Fruit fly (Drosophila melanogaster) whole organism, wandering third instar larva: Measurements from ENCODE around the gene kst.

Source experiments
- CG32264 ChIP-seq: fragments of 200-800 bp; sonication (Bioruptor generic); optimal IDR thresholded peaks from 2 replicates; lab custom pipeline; 2016; ENCODE audit warnings: missing biosample characterization, missing genetic modification characterization
- CrebA ChIP-seq: fragments of 200-800 bp; sonication (Bioruptor generic); optimal IDR thresholded peaks from 2 replicates; lab custom pipeline; 2016; ENCODE audit warnings: missing biosample characterization, mild to moderate bottlenecking, missing genetic modification characterization, borderline replicate concordance
- Dfd ChIP-seq: fragments of >200 bp; optimal IDR thresholded peaks from 2 replicates; lab custom pipeline; 2017; ENCODE audit warnings: missing biosample characterization, missing genetic modification characterization
- Dif ChIP-seq: fragments of 200-275, 200-300 bp; sonication (Bioruptor generic); optimal IDR thresholded peaks from 2 replicates; lab custom pipeline; 2018; ENCODE audit warnings: missing biosample characterization, missing genetic modification characterization; ENCODE audit not compliant: partially characterized antibody
- GATAd ChIP-seq: sonication (Bioruptor generic); optimal IDR thresholded peaks from 2 replicates; lab custom pipeline; 2016; ENCODE audit warnings: missing biosample characterization, missing genetic modification characterization
- HLH106 ChIP-seq: fragments of 200-800 bp; optimal IDR thresholded peaks from 3 replicates; lab custom pipeline; 2019; ENCODE audit warnings: missing biosample characterization, mild to moderate bottlenecking, missing genetic modification characterization, moderate library complexity
- Hnf4 ChIP-seq: fragments of 200-800 bp; sonication (Bioruptor generic); optimal IDR thresholded peaks from 2 replicates; lab custom pipeline; 2016; ENCODE audit warnings: missing biosample characterization, mild to moderate bottlenecking, missing genetic modification characterization
- Hr83 ChIP-seq: fragments of 200-300 bp; sonication (Bioruptor generic); optimal IDR thresholded peaks from 2 replicates; lab custom pipeline; 2016; ENCODE audit warnings: missing biosample characterization, mild to moderate bottlenecking, missing genetic modification characterization, moderate library complexity; ENCODE audit not compliant: poor library complexity, severe bottlenecking
- Mio ChIP-seq: sonication (Bioruptor generic); optimal IDR thresholded peaks from 2 replicates; lab custom pipeline; 2016; ENCODE audit warnings: missing biosample characterization, missing genetic modification characterization
- Myc ChIP-seq: fragments of >200 bp; optimal IDR thresholded peaks from 2 replicates; lab custom pipeline; 2017
- OdsH ChIP-seq: fragments of 200-800 bp; sonication (Bioruptor generic); optimal IDR thresholded peaks from 2 replicates; lab custom pipeline; 2016; ENCODE audit warnings: missing biosample characterization, mild to moderate bottlenecking, missing genetic modification characterization
- Rel ChIP-seq, 2 experiments: fragments of 200-800 bp; sonication (Bioruptor generic) in 1 of 2; optimal IDR thresholded peaks; 2 replicates in 1 of 2; 3 replicates in 1 of 2; lab custom pipeline; 2016 to 2019; ENCODE audit warnings: mild to moderate bottlenecking in 2 of 2, missing biosample characterization in 2 of 2, missing genetic modification characterization in 2 of 2, moderate library complexity in 1 of 2
- Sp1 ChIP-seq: fragments of 200-800 bp; sonication (Bioruptor generic); optimal IDR thresholded peaks from 3 replicates; lab custom pipeline; 2019; ENCODE audit warnings: missing biosample characterization, mild to moderate bottlenecking, missing genetic modification characterization, moderate library complexity
- Vsx2 ChIP-seq: fragments of 200-300, 225-300 bp; sonication (Bioruptor generic); optimal IDR thresholded peaks from 2 replicates; lab custom pipeline; 2018; ENCODE audit warnings: missing biosample characterization, missing genetic modification characterization; ENCODE audit not compliant: partially characterized antibody
- br ChIP-seq: fragments of 200-800 bp; sonication (Bioruptor generic); optimal IDR thresholded peaks from 2 replicates; lab custom pipeline; 2016; ENCODE audit warnings: missing biosample characterization, missing genetic modification characterization
- brk ChIP-seq: fragments of 200-800 bp; sonication (Bioruptor generic); optimal IDR thresholded peaks from 2 replicates; lab custom pipeline; 2016; ENCODE audit warnings: missing biosample characterization, mild to moderate bottlenecking, missing genetic modification characterization
- dl ChIP-seq, 2 experiments: fragments of 175-275, 200-275 bp in 1 of 2; fragments of 200-275 bp in 1 of 2; sonication (Bioruptor generic); optimal IDR thresholded peaks; lab custom pipeline; 2018; ENCODE audit warnings: mild to moderate bottlenecking in 2 of 2, missing biosample characterization in 2 of 2, missing genetic modification characterization in 2 of 2, moderate library complexity in 2 of 2; ENCODE audit not compliant: partially characterized antibody in 2 of 2, insufficient read depth in 1 of 2
- dmrt93B ChIP-seq: fragments of 200-800 bp; sonication (Bioruptor generic); optimal IDR thresholded peaks from 2 replicates; lab custom pipeline; 2018; ENCODE audit warnings: missing biosample characterization, mild to moderate bottlenecking, missing genetic modification characterization
- dsf ChIP-seq: sonication (Bioruptor generic); optimal IDR thresholded peaks from 2 replicates; lab custom pipeline; 2016; ENCODE audit warnings: missing biosample characterization, missing genetic modification characterization, borderline replicate concordance
- fru ChIP-seq: fragments of 200-800 bp; sonication (Bioruptor generic); optimal IDR thresholded peaks from 3 replicates; lab custom pipeline; 2016; ENCODE audit warnings: missing biosample characterization, mild to moderate bottlenecking, missing genetic modification characterization
- h ChIP-seq: fragments of 200-800 bp; sonication (Bioruptor generic); optimal IDR thresholded peaks from 3 replicates; lab custom pipeline; 2016; ENCODE audit warnings: missing biosample characterization, mild to moderate bottlenecking, missing genetic modification characterization
- jim ChIP-seq: fragments of 175-275, 200-325 bp; sonication (Bioruptor generic); optimal IDR thresholded peaks from 2 replicates; lab custom pipeline; 2016; ENCODE audit warnings: missing biosample characterization, mild to moderate bottlenecking, missing genetic modification characterization
- lola ChIP-seq: fragments of >200 bp; optimal IDR thresholded peaks from 2 replicates; lab custom pipeline; 2017; ENCODE audit warnings: missing biosample characterization, missing genetic modification characterization
- psq ChIP-seq: fragments of 200-800 bp; sonication (Bioruptor generic); optimal IDR thresholded peaks from 3 replicates; lab custom pipeline; 2017; ENCODE audit warnings: missing biosample characterization, mild to moderate bottlenecking, missing genetic modification characterization, moderate library complexity
- rgr ChIP-seq: fragments of 200-800 bp; sonication (Bioruptor generic); optimal IDR thresholded peaks from 3 replicates; lab custom pipeline; 2016; ENCODE audit warnings: missing biosample characterization, mild to moderate bottlenecking, missing genetic modification characterization
- sage ChIP-seq: fragments of 200-800 bp; sonication (Bioruptor generic); optimal IDR thresholded peaks from 2 replicates; lab custom pipeline; 2016; ENCODE audit warnings: missing biosample characterization, mild to moderate bottlenecking, missing genetic modification characterization
- tai ChIP-seq: sonication (Bioruptor generic); optimal IDR thresholded peaks from 2 replicates; lab custom pipeline; 2016; ENCODE audit warnings: missing biosample characterization, missing genetic modification characterization
- usp ChIP-seq: fragments of >200 bp; optimal IDR thresholded peaks from 2 replicates; lab custom pipeline; 2017; ENCODE audit warnings: missing biosample characterization, missing genetic modification characterization
- woc ChIP-seq: sonication (Bioruptor generic); optimal IDR thresholded peaks from 2 replicates; lab custom pipeline; 2016; ENCODE audit warnings: missing biosample characterization, mild to moderate bottlenecking, missing genetic modification characterization

Gene kst

DNA sequence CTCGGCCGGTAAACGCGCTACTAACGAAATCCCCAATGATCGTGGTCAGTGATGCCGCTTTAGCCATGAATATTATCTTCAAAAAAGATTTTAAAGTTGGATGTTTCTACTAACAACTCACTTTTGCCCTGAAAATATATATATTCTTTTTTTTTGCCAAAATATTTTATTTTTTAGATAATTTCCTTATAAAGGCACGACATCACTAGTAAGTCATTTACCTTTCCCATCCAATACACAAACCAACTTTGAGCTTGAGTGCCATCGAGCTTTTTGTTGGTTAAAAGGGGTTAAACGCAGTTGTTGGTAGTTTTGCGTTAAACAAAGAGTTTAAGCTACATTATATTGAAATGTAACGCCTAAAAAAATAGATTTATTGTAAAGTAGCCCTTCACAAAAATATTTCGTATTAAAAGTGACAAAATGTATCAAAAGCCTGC lies 33.6 kb upstream of the kst start, which contains the start of gene CG14968 (continued):
- TF ChIP-seq h (GFP tag; lab: Kevin White, UChicago) (peak; percentile 99), Mio (peak; percentile 26), dmrt93B (GFP tag; lab: Kevin White, UChicago) (peak; percentile 92), psq (GFP tag; lab: Kevin White, UChicago) (peak; percentile 94)

DNA sequence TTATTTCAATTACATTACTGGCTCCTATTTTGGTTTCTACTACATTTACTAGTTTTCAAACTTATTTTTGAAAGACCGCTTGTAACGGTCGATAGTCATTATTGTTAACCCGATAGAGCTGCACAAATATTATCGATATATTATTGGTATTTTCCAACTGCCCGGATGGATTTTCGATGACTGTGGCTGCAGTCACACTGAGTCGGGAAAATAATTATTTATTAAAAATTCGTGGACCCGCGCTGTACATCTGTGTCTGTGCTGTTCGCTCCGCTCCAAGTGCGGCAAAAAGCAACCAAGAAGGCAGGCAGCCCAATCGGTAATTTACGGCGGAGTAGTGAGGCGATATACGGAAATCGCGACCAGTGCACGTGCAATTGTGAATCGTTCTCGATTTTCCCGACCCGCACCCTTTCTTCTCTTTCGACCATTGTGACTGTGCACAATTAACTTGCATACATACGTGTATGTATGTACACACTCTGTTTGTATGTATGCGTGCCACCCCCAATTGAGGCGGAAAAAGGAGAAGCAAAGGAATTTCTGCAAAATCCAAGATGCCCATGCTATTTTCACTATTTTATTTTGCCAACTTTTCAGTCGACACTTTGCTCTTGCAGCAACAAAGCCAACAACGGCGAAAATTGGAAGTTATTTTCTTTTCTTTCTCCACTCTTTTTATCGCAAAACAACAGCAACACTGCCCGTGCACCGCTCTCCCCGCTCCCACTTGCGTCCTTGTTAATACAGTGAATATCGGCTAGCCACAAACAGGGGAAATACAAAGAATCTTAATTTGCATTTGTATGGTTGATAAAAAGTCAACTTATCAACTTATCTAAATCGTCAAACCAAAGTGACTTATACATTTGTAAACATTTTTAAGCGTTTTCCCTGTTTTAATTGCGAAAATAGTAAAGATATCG lies 32.9 kb upstream of the kst start, which contains the start of gene ZnT63C:
Gene ZnT63C, plus strand, starts transcription at position 175 of the 926 bp plus-strand sequence.
- TF ChIP-seq Sp1, result peak; percentile 21
- no peak for TF ChIP-seq Hr83 (GFP tag; lab: Kevin White, UChicago)
- TF ChIP-seq Rel (GFP tag; optimal IDR thresholded peaks at IDR 0.05; lab: Kevin White, UChicago), result no peak
- peak; percentile 77 for TF ChIP-seq Rel (tag; optimal IDR thresholded peaks at IDR 0.05; lab: Kevin White, UChicago)
- peak; percentile 19 for TF ChIP-seq HLH106 (tag; lab: Kevin White, UChicago)
- no peak for TF ChIP-seq GATAd
- peak; percentile 39 for TF ChIP-seq jim (GFP tag; lab: Kevin White, UChicago)
- TF ChIP-seq Myc (lab: Kevin White, UChicago), result no peak
- TF ChIP-seq Vsx2 (GFP tag; lab: Kevin White, UChicago), result peak; percentile 25
- peak; percentile 39 for TF ChIP-seq h (GFP tag; lab: Kevin White, UChicago)
- peak; percentile 39 for TF ChIP-seq Dif (GFP tag; lab: Kevin White, UChicago)
- peak; percentile 27 for TF ChIP-seq sage (GFP tag; lab: Kevin White, UChicago)
- peak; percentile 23 for TF ChIP-seq woc (GFP tag; lab: Kevin White, UChicago)
- TF ChIP-seq Hnf4, result peak; percentile 9

DNA sequence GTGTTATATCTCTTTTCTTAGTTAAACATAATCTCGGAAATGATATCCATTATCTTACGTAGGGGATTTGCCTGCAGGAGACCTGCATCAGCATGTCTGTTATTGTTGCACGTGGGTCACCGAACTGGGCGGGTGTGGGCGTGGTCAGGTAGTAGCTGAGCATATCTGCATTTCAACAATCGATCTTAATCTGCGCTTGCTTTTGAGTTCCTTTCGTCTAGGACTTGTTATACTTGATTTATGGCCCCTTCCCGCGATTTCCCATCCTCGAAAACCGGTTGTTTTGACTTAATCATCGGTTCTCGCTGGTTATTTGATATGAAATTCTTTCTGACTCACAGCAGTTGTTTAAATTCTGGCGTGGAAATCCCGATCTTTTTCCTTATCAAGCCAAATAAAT lies 31.9 kb upstream of the kst start:
- no peak for TF ChIP-seq Sp1
- TF ChIP-seq Rel (GFP tag; optimal IDR thresholded peaks at IDR 0.05; lab: Kevin White, UChicago), result no peak
- TF ChIP-seq Rel (tag; optimal IDR thresholded peaks at IDR 0.05; lab: Kevin White, UChicago), result peak; percentile 66

DNA sequence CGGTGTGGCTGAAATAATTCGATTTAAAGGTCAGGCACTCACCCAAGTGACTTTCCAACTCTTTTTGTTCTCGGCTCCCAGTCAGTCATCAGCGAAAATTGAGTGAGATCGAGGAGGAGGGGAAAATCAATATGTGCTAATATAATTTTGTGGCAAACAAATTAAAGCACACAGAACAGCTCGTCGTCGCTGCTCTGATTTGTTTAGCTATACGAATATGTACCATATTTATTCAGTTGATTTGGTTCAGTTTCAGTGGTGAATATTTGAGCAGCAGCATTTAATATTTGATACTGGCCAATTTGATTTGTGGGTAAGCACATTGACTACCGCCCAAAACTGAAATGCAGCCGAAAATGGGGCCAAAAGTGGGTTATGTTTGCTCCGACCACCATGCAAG lies 31.2 kb upstream of the kst start:
- TF ChIP-seq rgr (peak; percentile 27), dsf (GFP tag; lab: Kevin White, UChicago) (no peak), Hr83 (GFP tag; lab: Kevin White, UChicago) (no peak), usp (GFP tag; lab: Kevin White, UChicago) (no peak), Dif (GFP tag; lab: Kevin White, UChicago) (no peak), dl (GFP tag; optimal IDR thresholded peaks at IDR 0.05; lab: Kevin White, UChicago; ENCODE audit: insufficient read depth in 1 of 2, partially characterized antibody in 2 of 2) (no peak)
- TF ChIP-seq, all 38 proteins: peak for 1

DNA sequence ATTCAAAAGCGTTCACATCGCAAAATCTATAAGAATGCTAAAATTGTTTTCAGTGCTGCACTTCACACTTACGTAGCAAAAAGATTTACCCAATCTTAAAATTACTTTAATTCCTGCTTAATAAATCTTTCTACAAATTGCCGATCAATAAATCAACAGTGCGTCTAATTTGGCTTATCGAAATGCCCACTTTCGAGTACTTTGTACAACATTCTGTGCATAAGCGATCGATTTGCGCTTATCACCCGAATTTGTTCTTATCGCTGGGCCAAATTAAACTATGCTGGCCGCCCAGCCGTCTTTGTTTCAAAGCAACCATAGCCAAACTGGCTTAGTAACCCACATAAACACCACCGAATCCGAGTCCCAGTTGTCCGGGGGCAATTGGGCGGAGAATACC lies 30.1 kb upstream of the kst start:
- TF ChIP-seq dsf (GFP tag; lab: Kevin White, UChicago), result no peak
- no peak for TF ChIP-seq brk (GFP tag; lab: Kevin White, UChicago)
- no peak for TF ChIP-seq fru
- no peak for TF ChIP-seq Rel (GFP tag; optimal IDR thresholded peaks at IDR 0.05; lab: Kevin White, UChicago)
- TF ChIP-seq Rel (tag; optimal IDR thresholded peaks at IDR 0.05; lab: Kevin White, UChicago), result no peak
- no peak for TF ChIP-seq GATAd
- no peak for TF ChIP-seq br
- no peak for TF ChIP-seq usp (GFP tag; lab: Kevin White, UChicago)
- no peak for TF ChIP-seq Vsx2 (GFP tag; lab: Kevin White, UChicago)
- no peak for TF ChIP-seq Dfd
- no peak for TF ChIP-seq tai (GFP tag; lab: Kevin White, UChicago)
- no peak for TF ChIP-seq lola (GFP tag; lab: Kevin White, UChicago)
- TF ChIP-seq Sp1, result no peak
- no peak for TF ChIP-seq CG32264
- no peak for TF ChIP-seq Mio
- TF ChIP-seq OdsH (GFP tag; lab: Kevin White, UChicago), result no peak
- no peak for TF ChIP-seq Hnf4
- TF ChIP-seq dmrt93B (GFP tag; lab: Kevin White, UChicago), result no peak
- no peak for TF ChIP-seq CrebA (GFP tag; lab: Kevin White, UChicago)
